Worm (Caenorhabditis elegans) whole organism, L1 larva: ENCODE results near the gene fbxa-16.
"Not testable (repeated sequence)": the region's sequence is repeated elsewhere in the genome, so short reads cannot be mapped to it uniquely, and the experiment has no call there.

Source experiments
- elt-3 ChIP-seq, 6 experiments: fragments of 150-350 bp in 1 of 6; sonication (generic microtip); optimal IDR thresholded peaks; 2 replicates each; lab custom pipeline; 2017 to 2018; ENCODE audit warnings: missing biosample characterization in 6 of 6, missing genetic modification characterization in 6 of 6, inconsistent platforms in 1 of 6
- fkh-10 ChIP-seq: sonication (generic microtip); optimal IDR thresholded peaks from 2 replicates; lab custom pipeline; 2017; ENCODE audit warnings: missing biosample characterization, missing genetic modification reagents, missing genetic modification characterization
- grh-1 ChIP-seq: fragments of 200-800 bp; sonication (Bioruptor generic); IDR thresholded peaks from 2 replicates; pipeline ENCODE4 v1.3.6; 2022; ENCODE audit warnings: missing genetic modification reagents, missing genetic modification characterization, missing compliant biosample characterization
- hlh-4 ChIP-seq: sonication (generic microtip); optimal IDR thresholded peaks from 2 replicates; lab custom pipeline; 2016; ENCODE audit warnings: mild to moderate bottlenecking, missing genetic modification characterization, missing compliant biosample characterization
- lsy-2 ChIP-seq, 2 experiments: fragments of 150-350 bp; optimal IDR thresholded peaks; 2 replicates each; lab custom pipeline; 2014; ENCODE audit warnings: missing biosample characterization in 2 of 2, missing genetic modification characterization in 2 of 2
- mdl-1 ChIP-seq, 2 experiments: fragments of 150-350 bp; optimal IDR thresholded peaks; 2 replicates each; lab custom pipeline; 2014 to 2017; ENCODE audit warnings: missing biosample characterization in 2 of 2, missing genetic modification characterization in 2 of 2, inconsistent platforms in 1 of 2
- nhr-28 ChIP-seq: fragments of 150-350 bp; optimal IDR thresholded peaks from 2 replicates; lab custom pipeline; 2014; ENCODE audit warnings: missing biosample characterization, missing genetic modification characterization
- skn-1 ChIP-seq: fragments of 150-350 bp; optimal IDR thresholded peaks from 2 replicates; lab custom pipeline; 2014; ENCODE audit warnings: missing biosample characterization, missing genetic modification characterization
- tbx-2 ChIP-seq: sonication (generic microtip); optimal IDR thresholded peaks from 2 replicates; lab custom pipeline; 2016; ENCODE audit warnings: missing genetic modification characterization, missing compliant biosample characterization
- vab-15 ChIP-seq: sonication (generic microtip); optimal IDR thresholded peaks from 2 replicates; lab custom pipeline; 2017; ENCODE audit warnings: missing genotype, mild to moderate bottlenecking, missing genetic modification characterization, missing compliant biosample characterization

- not testable (repeated sequence) for TF ChIP-seq nhr-28 (tag; lab: Kevin White, UChicago); hlh-4 (tag; lab: Kevin White, UChicago); mdl-1 (tag; optimal IDR thresholded peaks at IDR 0.05; lab: Kevin White, UChicago); grh-1 (GFP tag; lab: Robert Waterston, UW); vab-15 (tag; lab: Kevin White, UChicago); tbx-2; elt-3 (tag; optimal IDR thresholded peaks at IDR 0.05; lab: Kevin White, UChicago); lsy-2 (tag; optimal IDR thresholded peaks at IDR 0.05; lab: Kevin White, UChicago); skn-1 (tag; lab: Kevin White, UChicago); fkh-10
Observed at ce11 chrX:108929-109328, 10.5 kb upstream of the fbxa-16 start, which contains the start of gene elk-2.
